Fruit fly (Drosophila melanogaster) whole organism, adult: Measurements from ENCODE around the gene Axud1.

Experiments used
- CG11617 ChIP-seq: fragments of 200-800 bp; sonication (Bioruptor generic); optimal IDR thresholded peaks from 2 replicates; lab custom pipeline; 2017; ENCODE audit warnings: mild to moderate bottlenecking, missing biosample characterization, missing genetic modification reagents, missing genetic modification characterization
- CG5204 ChIP-seq: fragments of 200-800 bp; sonication (Bioruptor generic); optimal IDR thresholded peaks from 2 replicates; lab custom pipeline; 2016; ENCODE audit warnings: missing biosample characterization, missing genetic modification characterization
- CG7045 ChIP-seq: fragments of 200-800 bp; sonication (Bioruptor generic); optimal IDR thresholded peaks from 2 replicates; lab custom pipeline; 2017; ENCODE audit warnings: missing biosample characterization, mild to moderate bottlenecking, missing genetic modification characterization
- CG7101 ChIP-seq: fragments of 200-800 bp; sonication (Bioruptor generic); optimal IDR thresholded peaks from 2 replicates; lab custom pipeline; 2018; ENCODE audit warnings: missing biosample characterization, mild to moderate bottlenecking, missing genetic modification characterization, moderate library complexity
- Clk ChIP-seq: fragments of 200-800 bp; sonication (Bioruptor generic); optimal IDR thresholded peaks from 2 replicates; lab custom pipeline; 2017; ENCODE audit warnings: missing biosample characterization, missing genetic modification characterization
- Crg-1 ChIP-seq: fragments of 200-800 bp; sonication (Bioruptor generic); optimal IDR thresholded peaks from 2 replicates; lab custom pipeline; 2016; ENCODE audit warnings: missing biosample characterization, missing genetic modification characterization
- Hr96 ChIP-seq: fragments of 200-800 bp; sonication (Bioruptor generic); optimal IDR thresholded peaks from 2 replicates; lab custom pipeline; 2016; ENCODE audit warnings: missing biosample characterization, missing genetic modification characterization
- cic ChIP-seq: fragments of 200-800 bp; sonication (Bioruptor generic); optimal IDR thresholded peaks from 2 replicates; lab custom pipeline; 2017; ENCODE audit warnings: missing biosample characterization, mild to moderate bottlenecking, missing genetic modification characterization, moderate library complexity
- kay ChIP-seq: fragments of 200-800 bp; sonication (Bioruptor generic); peaks from one replicate; lab custom pipeline; 2016; ENCODE audit warnings: missing biosample characterization, missing genetic modification characterization, borderline replicate concordance

- TF ChIP-seq CG7101 (tag; lab: Kevin White, UChicago): no peak
- TF ChIP-seq CG5204 (GFP tag; lab: Kevin White, UChicago): no peak
- no peak for TF ChIP-seq Hr96
- TF ChIP-seq Crg-1 (GFP tag; lab: Kevin White, UChicago): no peak
- no peak for TF ChIP-seq cic (GFP tag; lab: Kevin White, UChicago)
- no peak for TF ChIP-seq CG11617 (GFP tag; lab: Kevin White, UChicago)
- TF ChIP-seq kay (GFP tag; lab: Kevin White, UChicago): no peak
- no peak for TF ChIP-seq CG7045 (GFP tag; lab: Kevin White, UChicago)
- TF ChIP-seq Clk (GFP tag; lab: Kevin White, UChicago): no peak
Measured at dm6 chr2L:2402194-2402593, 37.0 kb downstream of the Axud1 start.
